Fruit fly (Drosophila melanogaster) Kc167 (cell line): ENCODE measurements around the gene CG12589.

Experiments used
- Myc ChIP-seq: fragments of >200 bp; optimal IDR thresholded peaks from 2 replicates; lab custom pipeline; 2017; ENCODE audit warnings: missing external identifiers
- h ChIP-seq: fragments of >200 bp; optimal IDR thresholded peaks from 3 replicates; lab custom pipeline; 2018; ENCODE audit warnings: missing external identifiers
- insv ChIP-seq: fragments of >200 bp; optimal IDR thresholded peaks from 3 replicates; lab custom pipeline; 2018; ENCODE audit warnings: missing external identifiers
- psq ChIP-seq: fragments of >200 bp; optimal IDR thresholded peaks from 2 replicates; lab custom pipeline; 2017; ENCODE audit warnings: missing external identifiers

DNA sequence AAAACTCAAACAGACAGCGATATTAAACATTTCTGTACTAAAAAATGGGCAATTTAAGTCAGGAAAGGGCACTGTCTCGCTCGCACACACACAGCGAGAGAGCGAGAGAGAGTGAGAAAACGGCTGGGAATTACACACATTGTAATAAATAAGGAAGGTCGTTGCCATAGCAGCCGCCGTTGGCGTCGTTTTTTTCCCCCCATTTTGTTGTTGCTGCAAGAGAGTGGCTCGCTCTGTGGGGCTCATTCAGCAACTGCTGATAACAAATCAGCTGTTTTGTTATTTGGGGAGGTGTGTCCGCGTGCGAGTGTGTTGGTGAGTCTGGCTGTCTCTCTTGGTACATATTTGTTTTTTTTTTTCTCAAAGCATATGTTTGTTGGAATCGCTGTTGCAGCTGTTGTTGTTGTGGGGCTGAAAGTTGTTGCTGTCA is 50.9 kb downstream of the CG12589 start:
- TF ChIP-seq Myc (no peak), psq (lab: Kevin White, UChicago) (no peak), h (lab: Kevin White, UChicago) (no peak), insv (lab: Kevin White, UChicago) (no peak)
